Worm (Caenorhabditis elegans) whole organism, late embryonic: ENCODE measurements around the gene T16H12.3.

Experiments
- K02D7.2 ChIP-seq: sonication (generic microtip); optimal IDR thresholded peaks from 2 replicates; lab custom pipeline; 2017; ENCODE audit warnings: mild to moderate bottlenecking, missing genetic modification characterization, missing compliant biosample characterization
- K09A11.1 ChIP-seq: sonication (generic microtip); optimal IDR thresholded peaks from 2 replicates; lab custom pipeline; 2017; ENCODE audit warnings: antibody characterized with exemption, mild to moderate bottlenecking, missing genetic modification characterization, missing compliant biosample characterization; ENCODE audit not compliant: insufficient read depth
- ceh-18 ChIP-seq: sonication (generic microtip); optimal IDR thresholded peaks from 2 replicates; lab custom pipeline; 2016; ENCODE audit warnings: missing genetic modification characterization, missing compliant biosample characterization
- ceh-19 ChIP-seq: fragments of 200-800 bp; sonication (Bioruptor generic); optimal IDR thresholded peaks from 2 replicates; lab custom pipeline; 2018; ENCODE audit warnings: mild to moderate bottlenecking, missing genetic modification characterization, missing compliant biosample characterization
- ceh-22 ChIP-seq: sonication (generic microtip); optimal IDR thresholded peaks from 2 replicates; lab custom pipeline; 2017; ENCODE audit warnings: missing biosample characterization, missing genetic modification characterization
- ceh-24 ChIP-seq: sonication (generic microtip); optimal IDR thresholded peaks from 2 replicates; lab custom pipeline; 2016; ENCODE audit warnings: mild to moderate bottlenecking, missing genetic modification characterization, missing compliant biosample characterization
- ceh-31 ChIP-seq: sonication (generic microtip); optimal IDR thresholded peaks from 2 replicates; lab custom pipeline; 2016; ENCODE audit warnings: missing genetic modification characterization, missing compliant biosample characterization
- ceh-48 ChIP-seq: sonication (generic microtip); optimal IDR thresholded peaks from 2 replicates; lab custom pipeline; 2016; ENCODE audit warnings: missing genetic modification characterization, inconsistent platforms, missing compliant biosample characterization
- che-1 ChIP-seq: sonication (generic microtip); optimal IDR thresholded peaks from 2 replicates; lab custom pipeline; 2016; ENCODE audit warnings: mild to moderate bottlenecking, missing genetic modification characterization, missing compliant biosample characterization
- dmd-4 ChIP-seq: sonication (generic microtip); optimal IDR thresholded peaks from 2 replicates; lab custom pipeline; 2016; ENCODE audit warnings: borderline replicate concordance, missing genetic modification characterization, missing compliant biosample characterization
- elt-2 ChIP-seq: sonication (generic microtip); optimal IDR thresholded peaks from 2 replicates; lab custom pipeline; 2016; ENCODE audit warnings: missing genetic modification reagents, missing genetic modification characterization, missing compliant biosample characterization
- ets-4 ChIP-seq: sonication (generic microtip); optimal IDR thresholded peaks from 2 replicates; lab custom pipeline; 2016; ENCODE audit warnings: missing genetic modification characterization, missing compliant biosample characterization
- eyg-1 ChIP-seq: sonication (generic microtip); optimal IDR thresholded peaks from 2 replicates; lab custom pipeline; 2016; ENCODE audit warnings: missing genotype, missing genetic modification characterization, missing compliant biosample characterization
- fkh-6 ChIP-seq: sonication (generic microtip); optimal IDR thresholded peaks from 2 replicates; lab custom pipeline; 2016; ENCODE audit warnings: missing genetic modification characterization, missing compliant biosample characterization
- lim-6 ChIP-seq: sonication (generic microtip); optimal IDR thresholded peaks from 2 replicates; lab custom pipeline; 2016; ENCODE audit warnings: missing genetic modification characterization, missing compliant biosample characterization
- lin-11 ChIP-seq: fragments of 200-800 bp; sonication (Bioruptor generic); optimal IDR thresholded peaks from 2 replicates; lab custom pipeline; 2018; ENCODE audit warnings: mild to moderate bottlenecking, missing genetic modification characterization, missing compliant biosample characterization
- npax-4 ChIP-seq: sonication (generic microtip); optimal IDR thresholded peaks from 2 replicates; lab custom pipeline; 2016; ENCODE audit warnings: missing genetic modification characterization, missing compliant biosample characterization
- odd-2 ChIP-seq: sonication (generic microtip); optimal IDR thresholded peaks from 2 replicates; lab custom pipeline; 2017; ENCODE audit warnings: antibody characterized with exemption, mild to moderate bottlenecking, missing genetic modification characterization, missing compliant biosample characterization
- pag-3 ChIP-seq: sonication (generic microtip); optimal IDR thresholded peaks from 2 replicates; lab custom pipeline; 2016; ENCODE audit warnings: missing compliant biosample characterization, missing genetic modification characterization, borderline replicate concordance
- pat-9 ChIP-seq: fragments of 200-800 bp; sonication (Bioruptor generic); optimal IDR thresholded peaks from 2 replicates; lab custom pipeline; 2018; ENCODE audit warnings: mild to moderate bottlenecking, missing genetic modification characterization, moderate library complexity, missing compliant biosample characterization
- pax-1 ChIP-seq: fragments of 150-350 bp; optimal IDR thresholded peaks from 2 replicates; lab custom pipeline; 2014; ENCODE audit warnings: missing biosample characterization, missing genetic modification characterization
- pros-1 ChIP-seq: fragments of 150-350 bp; optimal IDR thresholded peaks from 2 replicates; lab custom pipeline; 2014; ENCODE audit warnings: missing biosample characterization, missing genetic modification reagents, missing genetic modification characterization
- ref-2 ChIP-seq: sonication (generic microtip); optimal IDR thresholded peaks from 2 replicates; lab custom pipeline; 2016; ENCODE audit warnings: missing genetic modification characterization, missing compliant biosample characterization
- sox-2 ChIP-seq: fragments of 200-800 bp; sonication (Bioruptor generic); IDR thresholded peaks from 2 replicates; pipeline ENCODE4 v1.3.6; 2022; ENCODE audit warnings: missing genetic modification reagents, missing genetic modification characterization, missing compliant biosample characterization
- ttx-3 ChIP-seq: sonication (generic microtip); optimal IDR thresholded peaks from 2 replicates; lab custom pipeline; 2016; ENCODE audit warnings: missing genetic modification reagents, missing genetic modification characterization, missing compliant biosample characterization
- unc-3 ChIP-seq, 2 experiments: fragments of 200-800 bp in 1 of 2; sonication (Bioruptor generic) in 1 of 2; sonication (generic microtip) in 1 of 2; conservative IDR thresholded peaks in 1 of 2; optimal IDR thresholded peaks in 1 of 2; 2 replicates each; pipeline versions ENCODE4 v1.3.6 to Lab custom; 2016 to 2022; ENCODE audit warnings: missing compliant biosample characterization in 2 of 2, missing genetic modification characterization in 2 of 2, missing genetic modification reagents in 1 of 2
- unc-42 ChIP-seq: sonication (generic microtip); optimal IDR thresholded peaks from 2 replicates; lab custom pipeline; 2016; ENCODE audit warnings: missing genotype, missing genetic modification characterization, missing compliant biosample characterization
- zip-5 ChIP-seq: sonication (generic microtip); optimal IDR thresholded peaks from 2 replicates; lab custom pipeline; 2016; ENCODE audit warnings: missing genetic modification characterization, missing compliant biosample characterization
- ztf-16 ChIP-seq: sonication (generic microtip); optimal IDR thresholded peaks from 2 replicates; lab custom pipeline; 2017; ENCODE audit warnings: missing genetic modification characterization, missing compliant biosample characterization

Gene T16H12.3

ce11 chrIII:10114662-10115061, 31.6 kb upstream of the T16H12.3 start, which contains the start of the genes ZK1128.1 and mett-10:
Gene ZK1128.1 (minus strand): TSS chrIII:10114760.
Gene mett-10 (plus strand): TSS chrIII:10115036.
- TF ChIP-seq unc-42 (tag; lab: Kevin White, UChicago): peak; percentile 13
- TF ChIP-seq K09A11.1 (tag; lab: Kevin White, UChicago): no peak

- TF ChIP-seq dmd-4 (tag; lab: Kevin White, UChicago) (no peak), ceh-18 (tag; lab: Kevin White, UChicago) (no peak), sox-2 (no peak), pros-1 (tag; lab: Kevin White, UChicago) (no peak), lim-6 (tag; lab: Kevin White, UChicago) (no peak), ceh-48 (tag; lab: Kevin White, UChicago) (no peak), fkh-6 (tag; lab: Kevin White, UChicago) (no peak), pat-9 (no peak), ref-2 (no peak), eyg-1 (no peak), ceh-22 (tag; lab: Kevin White, UChicago) (no peak), odd-2 (tag; lab: Kevin White, UChicago) (no peak), ztf-16 (no peak), ets-4 (tag; lab: Kevin White, UChicago) (no peak)
These were observed 29.9 kb upstream of the T16H12.3 start, which contains the start of gene vps-29 for ce11 chrIII:10112958-10113357. Gene vps-29 (minus strand): TSS chrIII:10113058.

- TF ChIP-seq zip-5 (tag; lab: Kevin White, UChicago) (no peak), ttx-3 (tag; lab: Kevin White, UChicago) (no peak), pax-1 (tag; lab: Kevin White, UChicago) (no peak), pag-3 (tag; lab: Kevin White, UChicago) (no peak), ref-2 (no peak), lin-11 (no peak), ceh-31 (no peak), pat-9 (no peak), unc-3 (GFP tag; conservative IDR thresholded peaks at IDR 0.05; lab: Robert Waterston, UW) (no peak), unc-3 (tag; optimal IDR thresholded peaks at IDR 0.05; lab: Kevin White, UChicago) (no peak), K02D7.2 (tag; lab: Kevin White, UChicago) (no peak), ceh-24 (no peak), odd-2 (tag; lab: Kevin White, UChicago) (no peak), che-1 (tag; lab: Kevin White, UChicago) (no peak), elt-2 (tag; lab: Kevin White, UChicago) (no peak)
These were observed 25.9 kb upstream of the T16H12.3 start, which contains the start of gene T16H12.9 for ce11 chrIII:10108995-10109394. Gene T16H12.9 (plus strand): TSS chrIII:10109295.

- TF ChIP-seq ref-2 (no peak), ttx-3 (tag; lab: Kevin White, UChicago) (no peak)
These were observed 23.3 kb upstream of the T16H12.3 start, which contains the start of gene srt-55 for ce11 chrIII:10106390-10106789. Gene srt-55 (minus strand): TSS chrIII:10106490.

ce11 chrIII:10101352-10101751, 18.3 kb upstream of the T16H12.3 start, which contains the start of gene kel-10:
Gene kel-10 (minus strand): TSS chrIII:10101452.
- TF ChIP-seq dmd-4 (tag; lab: Kevin White, UChicago) (no peak), ceh-19 (GFP tag; lab: Kevin White, UChicago) (no peak), npax-4 (tag; lab: Kevin White, UChicago) (no peak), pax-1 (tag; lab: Kevin White, UChicago) (no peak)

- no peak for TF ChIP-seq che-1 (tag; lab: Kevin White, UChicago)
- no peak for TF ChIP-seq ceh-22 (tag; lab: Kevin White, UChicago)
- TF ChIP-seq pag-3 (tag; lab: Kevin White, UChicago): no peak
These were observed 14.9 kb upstream of the T16H12.3 start, which contains the start of gene spop-1 for ce11 chrIII:10097981-10098380. Gene spop-1 (minus strand): TSS chrIII:10098081.
